Worm (Caenorhabditis elegans) whole organism, mixed stage, embryonic: ENCODE results near the gene C13G5.2.

Source experiments
- cnd-1 ChIP-seq: fragments of 200-800 bp; sonication (Bioruptor generic); optimal IDR thresholded peaks from 2 replicates; lab custom pipeline; 2018; ENCODE audit warnings: mild to moderate bottlenecking, missing genetic modification characterization, missing compliant biosample characterization
- elt-1 ChIP-seq: sonication (generic microtip); optimal IDR thresholded peaks from 2 replicates; lab custom pipeline; 2017; ENCODE audit warnings: missing genetic modification characterization, mild to moderate bottlenecking, missing compliant biosample characterization, antibody characterized with exemption, moderate library complexity, borderline replicate concordance; ENCODE audit not compliant: insufficient read depth
- flh-1 ChIP-seq: fragments of 200-800 bp; sonication (Bioruptor generic); optimal IDR thresholded peaks from 2 replicates; lab custom pipeline; 2018; ENCODE audit warnings: mild to moderate bottlenecking, missing genetic modification characterization, moderate library complexity, missing compliant biosample characterization
- lin-13 ChIP-seq: fragments of 150-350 bp; optimal IDR thresholded peaks from 2 replicates; lab custom pipeline; 2014; ENCODE audit warnings: missing biosample characterization, missing genetic modification characterization
- mab-5 ChIP-seq: fragments of 150-350 bp; optimal IDR thresholded peaks from 2 replicates; lab custom pipeline; 2014; ENCODE audit warnings: missing biosample characterization, missing genetic modification characterization
- pha-4 ChIP-seq: fragments of 150-350 bp; optimal IDR thresholded peaks from 2 replicates; lab custom pipeline; 2018; ENCODE audit warnings: missing biosample characterization, missing genetic modification reagents, missing genetic modification characterization
- snpc-4 ChIP-seq: fragments of 150-350 bp; optimal IDR thresholded peaks from 2 replicates; lab custom pipeline; 2014; ENCODE audit warnings: missing biosample characterization, missing genetic modification characterization
- sptf-1 ChIP-seq: sonication (generic microtip); optimal IDR thresholded peaks from 2 replicates; lab custom pipeline; 2017; ENCODE audit warnings: mild to moderate bottlenecking, missing genetic modification characterization, moderate library complexity, missing compliant biosample characterization
- tbx-8 ChIP-seq: fragments of 200-800 bp; sonication (Bioruptor generic); optimal IDR thresholded peaks from 2 replicates; lab custom pipeline; 2018; ENCODE audit warnings: mild to moderate bottlenecking, missing genetic modification characterization, moderate library complexity, missing compliant biosample characterization
- unc-39 ChIP-seq: fragments of 150-350 bp; optimal IDR thresholded peaks from 2 replicates; lab custom pipeline; 2014; ENCODE audit warnings: missing biosample characterization, missing genetic modification characterization
- ztf-11 ChIP-seq: fragments of 150-350 bp; optimal IDR thresholded peaks from 2 replicates; lab custom pipeline; 2014; ENCODE audit warnings: missing biosample characterization, missing genetic modification characterization

- TF ChIP-seq cnd-1 (tag; lab: Kevin White, UChicago) (no peak), sptf-1 (tag; lab: Kevin White, UChicago) (no peak), ztf-11 (tag; lab: Kevin White, UChicago) (no peak), pha-4 (tag; lab: Kevin White, UChicago) (no peak), mab-5 (tag; lab: Kevin White, UChicago) (no peak), tbx-8 (GFP tag; lab: Kevin White, UChicago) (no peak), flh-1 (GFP tag; lab: Kevin White, UChicago) (no peak), snpc-4 (tag; lab: Kevin White, UChicago) (no peak), lin-13 (tag; lab: Kevin White, UChicago) (no peak), unc-39 (no peak), elt-1 (tag; lab: Kevin White, UChicago) (no peak)
Measured at ce11 chrIII:8616587-8616986, 1.7 kb downstream of the C13G5.2 start, which contains the start of gene C06E1.11.
